Fruit fly (Drosophila melanogaster) whole organism, embryonic: ENCODE measurements around the gene acj6.

ENCODE experiments used
- Atf3 ChIP-seq: fragments of 200-800 bp; sonication (Bioruptor generic); optimal IDR thresholded peaks from 3 replicates; lab custom pipeline; 2016; ENCODE audit warnings: missing biosample characterization, missing genetic modification characterization
- CG10267 ChIP-seq: fragments of 200-800 bp; sonication (Bioruptor generic); optimal IDR thresholded peaks from 2 replicates; lab custom pipeline; 2018; ENCODE audit warnings: missing biosample characterization, mild to moderate bottlenecking, missing genetic modification characterization, moderate library complexity
- CG10366 ChIP-seq: fragments of 200-800 bp; sonication (Bioruptor generic); IDR thresholded peaks from 2 replicates; pipeline ENCODE4 v1.3.6; 2022; ENCODE audit warnings: missing biosample characterization, missing genetic modification characterization
- CG10979 ChIP-seq: fragments of 200-800 bp; sonication (Bioruptor generic); optimal IDR thresholded peaks from 2 replicates; lab custom pipeline; 2018; ENCODE audit warnings: missing biosample characterization, mild to moderate bottlenecking, missing genetic modification characterization, moderate library complexity
- CG11456 ChIP-seq: fragments of 200-800 bp; sonication (Bioruptor generic); IDR thresholded peaks from 3 replicates; pipeline ENCODE4 v1.3.6; 2022; ENCODE audit warnings: missing biosample characterization, missing genetic modification characterization
- CG12104 ChIP-seq: fragments of 200-800 bp; sonication (Bioruptor generic); optimal IDR thresholded peaks from 3 replicates; lab custom pipeline; 2016; ENCODE audit warnings: missing biosample characterization, missing genetic modification characterization
- CG13624 ChIP-seq: fragments of 200-800 bp; sonication (Bioruptor generic); optimal IDR thresholded peaks from 2 replicates; lab custom pipeline; 2016; ENCODE audit warnings: missing biosample characterization, missing genetic modification characterization
- CG13775 ChIP-seq: fragments of 200-800 bp; sonication (Bioruptor generic); optimal IDR thresholded peaks from 3 replicates; lab custom pipeline; 2017; ENCODE audit warnings: missing biosample characterization, mild to moderate bottlenecking, missing genetic modification characterization
- CG14441 ChIP-seq: fragments of 200-800 bp; sonication (Bioruptor generic); IDR thresholded peaks from 2 replicates; pipeline ENCODE4 v1.3.6; 2022; ENCODE audit warnings: missing biosample characterization, missing genetic modification characterization
- CG15011 ChIP-seq: fragments of 200-800 bp; sonication (Bioruptor generic); optimal IDR thresholded peaks from 3 replicates; lab custom pipeline; 2018; ENCODE audit warnings: missing biosample characterization, mild to moderate bottlenecking, missing genetic modification characterization
- CG17328 ChIP-seq: fragments of 200-800 bp; sonication (Bioruptor generic); IDR thresholded peaks from 2 replicates; pipeline ENCODE4 v1.3.6; 2022; ENCODE audit warnings: missing biosample characterization, missing genetic modification characterization
- CG17912 ChIP-seq: fragments of 200-800 bp; sonication (Bioruptor generic); optimal IDR thresholded peaks from 2 replicates; lab custom pipeline; 2018; ENCODE audit warnings: missing biosample characterization, mild to moderate bottlenecking, missing genetic modification characterization
- CG18764 ChIP-seq: fragments of 200-800 bp; sonication (Bioruptor generic); optimal IDR thresholded peaks from 3 replicates; lab custom pipeline; 2016; ENCODE audit warnings: missing biosample characterization, missing genetic modification characterization
- CG30020 ChIP-seq: fragments of 200-800 bp; optimal IDR thresholded peaks from 2 replicates; lab custom pipeline; 2019; ENCODE audit warnings: missing biosample characterization, mild to moderate bottlenecking, missing genetic modification characterization, moderate library complexity
- CG31224 ChIP-seq: fragments of 200-800 bp; sonication (Bioruptor generic); IDR thresholded peaks from 2 replicates; pipeline ENCODE4 v1.3.6; 2022; ENCODE audit warnings: missing biosample characterization, missing genetic modification characterization
- CG3995 ChIP-seq: fragments of 200-800 bp; sonication (Bioruptor generic); optimal IDR thresholded peaks from 3 replicates; lab custom pipeline; 2016; ENCODE audit warnings: missing biosample characterization, missing genetic modification characterization
- CG5245 ChIP-seq: fragments of 200-800 bp; sonication (Bioruptor generic); optimal IDR thresholded peaks from 3 replicates; lab custom pipeline; 2016; ENCODE audit warnings: missing biosample characterization, missing genetic modification characterization
- CG7271 ChIP-seq: fragments of 200-800 bp; sonication (Bioruptor generic); optimal IDR thresholded peaks from 2 replicates; lab custom pipeline; 2018; ENCODE audit warnings: missing biosample characterization, mild to moderate bottlenecking, missing genetic modification characterization, moderate library complexity
- CG7963 ChIP-seq: fragments of 200-800 bp; sonication (Bioruptor generic); IDR thresholded peaks from 3 replicates; pipeline ENCODE4 v1.3.6; 2022; ENCODE audit warnings: missing biosample characterization, missing genetic modification characterization; ENCODE audit not compliant: partially characterized antibody
- CG8089 ChIP-seq: fragments of 200-800 bp; sonication (Bioruptor generic); optimal IDR thresholded peaks from 3 replicates; lab custom pipeline; 2016; ENCODE audit warnings: missing biosample characterization, missing genetic modification characterization
- CG8281 ChIP-seq: fragments of 200-800 bp; sonication (Bioruptor generic); optimal IDR thresholded peaks from 2 replicates; lab custom pipeline; 2018; ENCODE audit warnings: missing biosample characterization, mild to moderate bottlenecking, missing genetic modification characterization, moderate library complexity
- CG8765 ChIP-seq: fragments of 200-800 bp; sonication (Bioruptor generic); IDR thresholded peaks from 2 replicates; pipeline ENCODE4 v1.3.6; 2022; ENCODE audit warnings: missing biosample characterization, missing genetic modification characterization
- Drgx ChIP-seq: fragments of 200-800 bp; sonication (Bioruptor generic); IDR thresholded peaks from 2 replicates; pipeline ENCODE4 v1.3.6; 2022; ENCODE audit warnings: missing biosample characterization, missing genetic modification characterization
- Ets65A ChIP-seq: fragments of 200-800 bp; sonication (Bioruptor generic); peaks from one replicate; lab custom pipeline; 2016; ENCODE audit warnings: missing biosample characterization, missing genetic modification characterization
- Ets97D ChIP-seq: fragments of 200-800 bp; sonication (Bioruptor generic); optimal IDR thresholded peaks from 3 replicates; lab custom pipeline; 2016; ENCODE audit warnings: missing biosample characterization, missing genetic modification characterization
- HLH3B ChIP-seq: fragments of 200-800 bp; sonication (Bioruptor generic); IDR thresholded peaks from 2 replicates; pipeline ENCODE4 v1.3.6; 2022; ENCODE audit warnings: missing biosample characterization, missing genetic modification characterization
- Mad ChIP-seq: fragments of 200-800 bp; sonication (Bioruptor generic); optimal IDR thresholded peaks from 2 replicates; lab custom pipeline; 2016; ENCODE audit warnings: missing biosample characterization, missing genetic modification characterization
- Med ChIP-seq: fragments of 200-800 bp; sonication (Bioruptor generic); peaks from one replicate; lab custom pipeline; 2016; ENCODE audit warnings: missing biosample characterization, missing genetic modification characterization, mild to moderate bottlenecking, inconsistent platforms, moderate library complexity
- Neu2 ChIP-seq: fragments of 200-800 bp; sonication (Bioruptor generic); optimal IDR thresholded peaks from 3 replicates; lab custom pipeline; 2016; ENCODE audit warnings: missing biosample characterization, missing genetic modification characterization, borderline replicate concordance
- Oaz ChIP-seq: fragments of 200-800 bp; sonication (Bioruptor generic); IDR thresholded peaks from 2 replicates; pipeline ENCODE4 v1.3.6; 2022; ENCODE audit warnings: missing biosample characterization, missing genetic modification characterization
- Opbp ChIP-seq: fragments of 200-800 bp; sonication (Bioruptor generic); IDR thresholded peaks from 3 replicates; pipeline ENCODE4 v1.3.6; 2022; ENCODE audit warnings: missing biosample characterization, missing genetic modification characterization; ENCODE audit not compliant: partially characterized antibody
- Sox100B ChIP-seq: fragments of 200-800 bp; sonication (Bioruptor generic); optimal IDR thresholded peaks from 3 replicates; lab custom pipeline; 2018; ENCODE audit warnings: missing biosample characterization, mild to moderate bottlenecking, missing genetic modification characterization
- ash1 ChIP-seq: fragments of 200-800 bp; sonication (Bioruptor generic); optimal IDR thresholded peaks from 2 replicates; lab custom pipeline; 2018; ENCODE audit warnings: missing biosample characterization, mild to moderate bottlenecking, missing genetic modification characterization
- ato ChIP-seq: fragments of 200-800 bp; sonication (Bioruptor generic); IDR thresholded peaks from 2 replicates; pipeline ENCODE4 v1.3.6; 2022; ENCODE audit warnings: missing biosample characterization, missing genetic modification characterization; ENCODE audit not compliant: partially characterized antibody
- btn ChIP-seq: fragments of 200-800 bp; sonication (Bioruptor generic); optimal IDR thresholded peaks from 2 replicates; lab custom pipeline; 2016; ENCODE audit warnings: missing biosample characterization, missing genetic modification characterization
- caup ChIP-seq: fragments of 200-800 bp; sonication (Bioruptor generic); optimal IDR thresholded peaks from 3 replicates; lab custom pipeline; 2017; ENCODE audit warnings: missing biosample characterization, mild to moderate bottlenecking, missing genetic modification characterization, moderate library complexity; ENCODE audit not compliant: severe bottlenecking
- chm ChIP-seq: fragments of 200-800 bp; sonication (Bioruptor generic); IDR thresholded peaks from 2 replicates; pipeline ENCODE4 v1.3.6; 2022; ENCODE audit warnings: missing biosample characterization, missing genetic modification characterization
- crol ChIP-seq: fragments of 200-800 bp; sonication (Bioruptor generic); IDR thresholded peaks from 2 replicates; pipeline ENCODE4 v1.3.6; 2022; ENCODE audit warnings: missing biosample characterization, missing genetic modification characterization
- esg ChIP-seq: fragments of 200-800 bp; sonication (Bioruptor generic); conservative IDR thresholded peaks from 2 replicates; pipeline ENCODE4 v1.3.6; 2022; ENCODE audit warnings: missing biosample characterization, missing genetic modification characterization
- gcm2 ChIP-seq: fragments of 200-800 bp; sonication (Bioruptor generic); optimal IDR thresholded peaks from 2 replicates; lab custom pipeline; 2016; ENCODE audit warnings: missing biosample characterization, missing genetic modification characterization
- gsb ChIP-seq: fragments of 200-800 bp; sonication (Bioruptor generic); IDR thresholded peaks from 2 replicates; pipeline ENCODE4 v1.3.6; 2022; ENCODE audit warnings: missing biosample characterization, missing genetic modification characterization
- lab ChIP-seq: fragments of 200-800 bp; sonication (Bioruptor generic); optimal IDR thresholded peaks from 3 replicates; lab custom pipeline; 2017; ENCODE audit warnings: missing biosample characterization, missing genetic modification characterization, mild to moderate bottlenecking, moderate library complexity, missing genetic modification reagents
- pan ChIP-seq, 4 experiments: fragments of >200 bp in 3 of 4; fragments of 200-800 bp in 1 of 4; sonication (Bioruptor generic) in 1 of 4; optimal IDR thresholded peaks in 3 of 4; IDR thresholded peaks in 1 of 4; 2 replicates each; pipeline versions ENCODE4 v1.3.6 to Lab custom; 2017 to 2022; ENCODE audit warnings: missing biosample characterization in 2 of 4, missing genetic modification characterization in 2 of 4, mixed read lengths in 1 of 4
- phol ChIP-seq: fragments of 200-800 bp; sonication (Bioruptor generic); optimal IDR thresholded peaks from 3 replicates; lab custom pipeline; 2018; ENCODE audit warnings: missing biosample characterization, mild to moderate bottlenecking, missing genetic modification characterization, moderate library complexity
- rib ChIP-seq: fragments of 200-800 bp; sonication (Bioruptor generic); IDR thresholded peaks from 2 replicates; pipeline ENCODE4 v1.3.6; 2022; ENCODE audit warnings: missing biosample characterization, missing genetic modification characterization
- salm ChIP-seq: fragments of 200-800 bp; sonication (Bioruptor generic); optimal IDR thresholded peaks from 2 replicates; lab custom pipeline; 2018; ENCODE audit warnings: missing biosample characterization, mild to moderate bottlenecking, missing genetic modification characterization
- sisA ChIP-seq: fragments of 200-800 bp; sonication (Bioruptor generic); IDR thresholded peaks from 2 replicates; pipeline ENCODE4 v1.3.6; 2022; ENCODE audit warnings: missing biosample characterization, missing genetic modification characterization
- tx ChIP-seq: fragments of 200-800 bp; sonication (Bioruptor generic); optimal IDR thresholded peaks from 2 replicates; lab custom pipeline; 2016; ENCODE audit warnings: missing biosample characterization, missing genetic modification characterization
- unpg ChIP-seq: fragments of 200-800 bp; sonication (Bioruptor generic); optimal IDR thresholded peaks from 3 replicates; lab custom pipeline; 2018; ENCODE audit warnings: missing biosample characterization, mild to moderate bottlenecking, missing genetic modification characterization, moderate library complexity

Gene acj6

dm6 chrX:15383513-15384373, 4.9 kb upstream of the acj6 start (continued):
- TF ChIP-seq unpg (GFP tag; lab: Kevin White, UChicago) (peak; percentile 50), CG13624 (GFP tag; lab: Kevin White, UChicago) (no peak), CG3995 (no peak), CG8281 (peak; percentile 6), CG17328 (GFP tag; lab: Robert Waterston, UW) (peak; percentile 23; the same call in 1 of the 2 replicates), CG15011 (peak; percentile 32), Med (GFP tag; lab: Kevin White, UChicago) (peak; percentile 79), Drgx (GFP tag; lab: Robert Waterston, UW) (no peak), CG10267 (tag; lab: Kevin White, UChicago) (peak; percentile 49), CG30020 (no peak), CG7963 (no peak), gsb (GFP tag; lab: Robert Waterston, UW) (no peak), Ets65A (GFP tag; lab: Kevin White, UChicago) (no peak), salm (tag; lab: Kevin White, UChicago) (no peak), CG18764 (GFP tag; lab: Kevin White, UChicago) (no peak), caup (GFP tag; lab: Kevin White, UChicago) (peak; percentile 45), CG8089 (GFP tag; lab: Kevin White, UChicago) (no peak), CG5245 (GFP tag; lab: Kevin White, UChicago) (no peak), chm (GFP tag; lab: Robert Waterston, UW) (no peak), Atf3 (GFP tag; lab: Kevin White, UChicago) (no peak), pan (optimal IDR thresholded peaks at IDR 0.05; lab: Kevin White, UChicago) (no peak), pan (GFP tag; optimal IDR thresholded peaks at IDR 0.05 in 1 of 2, IDR thresholded peaks at IDR 0.05 in 1 of 2) (peak in 1 of 2 experiments; percentile 58), CG8765 (GFP tag; lab: Robert Waterston, UW) (no peak), tx (GFP tag; lab: Kevin White, UChicago) (no peak), CG10366 (GFP tag; lab: Robert Waterston, UW) (peak; percentile 48), CG14441 (GFP tag; lab: Robert Waterston, UW) (no peak), gcm2 (GFP tag; lab: Kevin White, UChicago) (no peak), btn (no peak), Mad (GFP tag; lab: Kevin White, UChicago) (no peak), Sox100B (GFP tag; lab: Kevin White, UChicago) (peak; percentile 57), CG10979 (peak; percentile 64), ato (no peak), Opbp (no peak), crol (no peak), CG17912 (no peak), HLH3B (peak; percentile 58), Oaz (GFP tag; lab: Robert Waterston, UW) (no peak), lab (GFP tag; lab: Kevin White, UChicago) (peak; percentile 71), CG13775 (peak; percentile 35), CG12104 (no peak), ash1 (GFP tag; lab: Kevin White, UChicago) (no peak), Ets97D (GFP tag; lab: Kevin White, UChicago) (no peak), rib (GFP tag; lab: Robert Waterston, UW) (no peak), CG7271 (tag; lab: Kevin White, UChicago) (no peak), Neu2 (GFP tag; lab: Kevin White, UChicago) (no peak), phol (tag; lab: Kevin White, UChicago) (peak; percentile 64), CG11456 (no peak), CG31224 (GFP tag; lab: Robert Waterston, UW) (peak; percentile 17; the same call in 1 of the 2 replicates), sisA (0 out of 2 replicates have a peak, but pooled peaks have one; percentile 18), esg (peak; percentile 57)
